Worm (Caenorhabditis elegans) whole organism, L4/young adult: ENCODE data around the gene gcsh-1.

Experiments
- W03F9.2 ChIP-seq: fragments of 150-350 bp; optimal IDR thresholded peaks from 2 replicates; lab custom pipeline; 2014; ENCODE audit warnings: missing biosample characterization, missing genetic modification characterization
- dao-5 ChIP-seq: sonication (generic microtip); optimal IDR thresholded peaks from 2 replicates; lab custom pipeline; 2016; ENCODE audit warnings: missing genotype, missing genetic modification characterization, moderate library complexity, missing compliant biosample characterization
- him-1 ChIP-seq: sonication (generic microtip); optimal IDR thresholded peaks from 2 replicates; lab custom pipeline; 2016; ENCODE audit warnings: missing genotype, missing genetic modification reagents, missing genetic modification characterization, missing compliant biosample characterization

ce11 chrX:14486503-14486902, 28.4 kb downstream of the gcsh-1 start:
- TF ChIP-seq him-1 (tag; lab: Kevin White, UChicago) (no peak), dao-5 (no peak), W03F9.2 (tag; lab: Kevin White, UChicago) (no peak)
